Worm (Caenorhabditis elegans) whole organism, L3 larva: ENCODE data around the gene F11D11.12.

Source experiments
- aly-2 ChIP-seq: fragments of 150-350 bp; optimal IDR thresholded peaks from 2 replicates; lab custom pipeline; 2014; ENCODE audit warnings: missing biosample characterization, missing genetic modification characterization
- ceh-16 ChIP-seq: sonication (generic microtip); optimal IDR thresholded peaks from 2 replicates; lab custom pipeline; 2017; ENCODE audit warnings: missing biosample characterization, missing genetic modification characterization
- elt-1 ChIP-seq: fragments of 150-350 bp; optimal IDR thresholded peaks from 2 replicates; lab custom pipeline; 2014; ENCODE audit warnings: missing biosample characterization, missing genetic modification characterization
- fkh-2 ChIP-seq: fragments of 150-350 bp; optimal IDR thresholded peaks from 2 replicates; lab custom pipeline; 2014; ENCODE audit warnings: missing biosample characterization, missing genetic modification reagents, missing genetic modification characterization
- fos-1 ChIP-seq: fragments of 150-350 bp; optimal IDR thresholded peaks from 2 replicates; lab custom pipeline; 2014; ENCODE audit warnings: missing biosample characterization, missing genetic modification characterization
- hmg-11 ChIP-seq: sonication (generic microtip); optimal IDR thresholded peaks from 2 replicates; lab custom pipeline; 2016; ENCODE audit warnings: missing genetic modification characterization, missing compliant biosample characterization
- mdl-1 ChIP-seq: fragments of 150-350 bp; optimal IDR thresholded peaks from 2 replicates; lab custom pipeline; 2014; ENCODE audit warnings: missing biosample characterization, missing genetic modification characterization
- nhr-12 ChIP-seq: fragments of 150-350 bp; optimal IDR thresholded peaks from 2 replicates; lab custom pipeline; 2014; ENCODE audit warnings: missing biosample characterization, missing genetic modification characterization
- nhr-23 ChIP-seq: fragments of 150-350 bp; optimal IDR thresholded peaks from 2 replicates; lab custom pipeline; 2014; ENCODE audit warnings: missing biosample characterization, missing genetic modification reagents, missing genetic modification characterization
- sea-2 ChIP-seq: fragments of 150-350 bp; sonication (generic microtip); optimal IDR thresholded peaks from 4 replicates; lab custom pipeline; 2014; ENCODE audit warnings: missing biosample characterization, missing genetic modification reagents, missing genetic modification characterization
- unc-39 ChIP-seq: sonication (generic microtip); optimal IDR thresholded peaks from 4 replicates; lab custom pipeline; 2017; ENCODE audit warnings: missing biosample characterization, missing genetic modification characterization
- ztf-4 ChIP-seq: fragments of 150-350 bp; optimal IDR thresholded peaks from 2 replicates; lab custom pipeline; 2014; ENCODE audit warnings: missing biosample characterization, missing genetic modification characterization

DNA sequence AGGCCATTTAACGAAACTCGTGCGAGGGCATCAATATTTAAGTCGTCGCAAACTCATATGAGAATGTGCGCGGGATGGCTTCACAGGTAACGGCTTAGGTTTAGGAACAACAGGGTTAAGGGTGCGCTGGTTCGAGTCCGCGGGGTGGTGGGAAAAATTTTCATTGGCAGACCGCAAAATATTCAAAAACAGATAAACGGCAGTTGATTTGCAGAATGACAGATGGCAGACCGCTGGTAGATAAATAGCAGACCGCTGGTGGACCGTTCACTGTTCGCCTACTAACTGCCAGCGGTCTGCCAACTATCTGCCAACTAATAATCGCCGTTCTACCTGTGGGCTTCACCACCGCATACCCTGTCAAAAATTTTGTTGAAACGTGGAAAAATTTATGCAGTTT, 38.4 kb downstream of the F11D11.12 start:
- no peak for TF ChIP-seq hmg-11
- no peak for TF ChIP-seq fos-1
- no peak for TF ChIP-seq elt-1
- no peak for TF ChIP-seq nhr-12 (tag; lab: Kevin White, UChicago)
- TF ChIP-seq nhr-23 (tag; lab: Kevin White, UChicago) = no peak
- no peak for TF ChIP-seq unc-39
- no peak for TF ChIP-seq ceh-16
- no peak for TF ChIP-seq mdl-1 (tag; lab: Kevin White, UChicago)
- peak; percentile 10 for TF ChIP-seq fkh-2 (tag; lab: Kevin White, UChicago)
- TF ChIP-seq aly-2 (tag; lab: Kevin White, UChicago) = no peak
- TF ChIP-seq ztf-4 (tag; lab: Kevin White, UChicago) = no peak
- no peak for TF ChIP-seq sea-2 (GFP tag; lab: Kevin White, UChicago)
